Fruit fly (Drosophila melanogaster) whole organism, prepupa: Measurements from ENCODE around the gene CG10011.
A peak's percentile ranks its signal among the peaks of the same experiment; 100 is the strongest.

Experiments
- CG11294 ChIP-seq: fragments of 200-800 bp; sonication (Bioruptor generic); IDR thresholded peaks from 2 replicates; pipeline ENCODE4 v1.3.6; 2022; ENCODE audit warnings: missing biosample characterization, missing genetic modification characterization
- CG11762 ChIP-seq: fragments of 200-800 bp; sonication (Bioruptor generic); optimal IDR thresholded peaks from 3 replicates; lab custom pipeline; 2016; ENCODE audit warnings: missing biosample characterization, missing genetic modification characterization; ENCODE audit not compliant: insufficient read depth
- CG11902 ChIP-seq: fragments of 200-800 bp; sonication (Bioruptor generic); optimal IDR thresholded peaks from 3 replicates; lab custom pipeline; 2016; ENCODE audit warnings: missing biosample characterization, missing genetic modification characterization
- CG15336 ChIP-seq: fragments of 200-800 bp; sonication (Bioruptor generic); IDR thresholded peaks from 2 replicates; pipeline ENCODE4 v1.3.6; 2022; ENCODE audit warnings: missing biosample characterization, missing genetic modification characterization
- CG1621 ChIP-seq: fragments of 200-800 bp; sonication (Bioruptor generic); optimal IDR thresholded peaks from 3 replicates; lab custom pipeline; 2018; ENCODE audit warnings: missing biosample characterization, mild to moderate bottlenecking, missing genetic modification characterization
- CG16779 ChIP-seq: fragments of 200-800 bp; sonication (Bioruptor generic); optimal IDR thresholded peaks from 3 replicates; lab custom pipeline; 2017; ENCODE audit warnings: missing biosample characterization, mild to moderate bottlenecking, missing genetic modification characterization
- CG3032 ChIP-seq: fragments of 200-800 bp; optimal IDR thresholded peaks from 2 replicates; lab custom pipeline; 2019; ENCODE audit warnings: missing biosample characterization, mild to moderate bottlenecking, missing genetic modification characterization, moderate library complexity
- CG32006 ChIP-seq: fragments of 200-800 bp; sonication (Bioruptor generic); optimal IDR thresholded peaks from 3 replicates; lab custom pipeline; 2017; ENCODE audit warnings: missing biosample characterization, mild to moderate bottlenecking, missing genetic modification characterization
- CG34406 ChIP-seq: fragments of 200-800 bp; sonication (Bioruptor generic); optimal IDR thresholded peaks from 3 replicates; lab custom pipeline; 2016; ENCODE audit warnings: missing biosample characterization, missing genetic modification characterization
- CG3919 ChIP-seq: fragments of 200-800 bp; sonication (Bioruptor generic); optimal IDR thresholded peaks from 3 replicates; lab custom pipeline; 2016; ENCODE audit warnings: missing biosample characterization, missing genetic modification characterization
- CG4318 ChIP-seq: fragments of 200-800 bp; sonication (Bioruptor generic); optimal IDR thresholded peaks from 3 replicates; lab custom pipeline; 2017; ENCODE audit warnings: missing biosample characterization, mild to moderate bottlenecking, missing genetic modification characterization
- CG6163 ChIP-seq: fragments of 200-800 bp; sonication (Bioruptor generic); IDR thresholded peaks from 3 replicates; pipeline ENCODE4 v1.3.6; 2022; ENCODE audit warnings: missing biosample characterization, missing genetic modification characterization
- CG6276 ChIP-seq: fragments of 200-800 bp; sonication (Bioruptor generic); optimal IDR thresholded peaks from 2 replicates; lab custom pipeline; 2017; ENCODE audit warnings: missing biosample characterization, mild to moderate bottlenecking, missing genetic modification characterization
- CG6792 ChIP-seq: fragments of 200-800 bp; sonication (Bioruptor generic); optimal IDR thresholded peaks from 3 replicates; lab custom pipeline; 2016; ENCODE audit warnings: missing biosample characterization, missing genetic modification characterization
- CG6808 ChIP-seq: fragments of 200-800 bp; sonication (Bioruptor generic); optimal IDR thresholded peaks from 3 replicates; lab custom pipeline; 2017; ENCODE audit warnings: missing biosample characterization, missing genetic modification characterization, mild to moderate bottlenecking, moderate library complexity, missing genetic modification reagents
- CG6854 ChIP-seq: fragments of 200-800 bp; sonication (Bioruptor generic); optimal IDR thresholded peaks from 2 replicates; lab custom pipeline; 2017; ENCODE audit warnings: missing biosample characterization, mild to moderate bottlenecking, missing genetic modification characterization
- CG7368 ChIP-seq: fragments of 200-800 bp; sonication (Bioruptor generic); optimal IDR thresholded peaks from 3 replicates; lab custom pipeline; 2016; ENCODE audit warnings: missing biosample characterization, missing genetic modification characterization
- CG8119 ChIP-seq: fragments of 200-800 bp; sonication (Bioruptor generic); IDR thresholded peaks from 3 replicates; pipeline ENCODE4 v1.3.6; 2022; ENCODE audit warnings: missing biosample characterization, missing genetic modification characterization
- CG8319 ChIP-seq: fragments of 200-800 bp; sonication (Bioruptor generic); optimal IDR thresholded peaks from 3 replicates; lab custom pipeline; 2016; ENCODE audit warnings: missing biosample characterization, missing genetic modification characterization
- CG8632 ChIP-seq: fragments of 200-800 bp; sonication (Bioruptor generic); optimal IDR thresholded peaks from 3 replicates; lab custom pipeline; 2016; ENCODE audit warnings: missing biosample characterization, missing genetic modification characterization
- CG9139 ChIP-seq: fragments of 200-800 bp; sonication (Bioruptor generic); optimal IDR thresholded peaks from 3 replicates; lab custom pipeline; 2017; ENCODE audit warnings: missing biosample characterization, mild to moderate bottlenecking, missing genetic modification characterization
- Eip75B ChIP-seq: fragments of 200-800 bp; sonication (Bioruptor generic); optimal IDR thresholded peaks from 3 replicates; lab custom pipeline; 2016; ENCODE audit warnings: missing biosample characterization, missing genetic modification characterization
- Eip78C ChIP-seq: fragments of 200-800 bp; sonication (Bioruptor generic); peaks from one replicate; lab custom pipeline; 2016; ENCODE audit warnings: missing biosample characterization, missing genetic modification characterization
- Eip93F ChIP-seq: fragments of 200-800 bp; sonication (Bioruptor generic); optimal IDR thresholded peaks from 2 replicates; lab custom pipeline; 2016; ENCODE audit warnings: missing biosample characterization, mild to moderate bottlenecking, missing genetic modification characterization
- Hr38 ChIP-seq: sonication (Bioruptor generic); optimal IDR thresholded peaks from 2 replicates; lab custom pipeline; 2016; ENCODE audit warnings: missing biosample characterization, missing genetic modification characterization
- Hr39 ChIP-seq: fragments of 200-800 bp; sonication (Bioruptor generic); optimal IDR thresholded peaks from 2 replicates; lab custom pipeline; 2016; ENCODE audit warnings: missing biosample characterization, missing genetic modification characterization
- Hr4 ChIP-seq: fragments of 200-800 bp; sonication (Bioruptor generic); optimal IDR thresholded peaks from 3 replicates; lab custom pipeline; 2016; ENCODE audit warnings: missing biosample characterization, missing genetic modification characterization
- Lpt ChIP-seq: fragments of 200-800 bp; sonication (Bioruptor generic); optimal IDR thresholded peaks from 3 replicates; lab custom pipeline; 2016; ENCODE audit warnings: missing biosample characterization, missing genetic modification characterization
- Met ChIP-seq: fragments of 200-800 bp; sonication (Bioruptor generic); optimal IDR thresholded peaks from 3 replicates; lab custom pipeline; 2016; ENCODE audit warnings: missing biosample characterization, missing genetic modification characterization
- OdsH ChIP-seq: fragments of 200-800 bp; sonication (Bioruptor generic); optimal IDR thresholded peaks from 3 replicates; lab custom pipeline; 2016; ENCODE audit warnings: missing biosample characterization, missing genetic modification characterization
- Smox ChIP-seq: fragments of 200-800 bp; sonication (Bioruptor generic); optimal IDR thresholded peaks from 3 replicates; lab custom pipeline; 2016; ENCODE audit warnings: missing biosample characterization, missing genetic modification characterization
- Sox102F ChIP-seq: fragments of 200-800 bp; sonication (Bioruptor generic); optimal IDR thresholded peaks from 2 replicates; lab custom pipeline; 2016; ENCODE audit warnings: missing biosample characterization, mild to moderate bottlenecking, missing genetic modification characterization
- Sox14 ChIP-seq: fragments of 200-800 bp; sonication (Bioruptor generic); optimal IDR thresholded peaks from 3 replicates; lab custom pipeline; 2016; ENCODE audit warnings: missing biosample characterization, missing genetic modification characterization
- Sox15 ChIP-seq: fragments of 200-800 bp; sonication (Bioruptor generic); optimal IDR thresholded peaks from 3 replicates; lab custom pipeline; 2016; ENCODE audit warnings: missing biosample characterization, missing genetic modification characterization
- achi ChIP-seq: fragments of 200-800 bp; sonication (Bioruptor generic); optimal IDR thresholded peaks from 3 replicates; lab custom pipeline; 2016; ENCODE audit warnings: missing biosample characterization, missing genetic modification characterization
- cyc ChIP-seq: fragments of 200-800 bp; sonication (Bioruptor generic); optimal IDR thresholded peaks from 3 replicates; lab custom pipeline; 2016; ENCODE audit warnings: missing biosample characterization, missing genetic modification characterization
- dsx ChIP-seq: fragments of 200-800 bp; optimal IDR thresholded peaks from 3 replicates; lab custom pipeline; 2019; ENCODE audit warnings: missing biosample characterization, mild to moderate bottlenecking, missing genetic modification characterization, moderate library complexity; ENCODE audit not compliant: poor library complexity, severe bottlenecking
- eg ChIP-seq: fragments of 200-800 bp; sonication (Bioruptor generic); IDR thresholded peaks from 3 replicates; pipeline ENCODE4 v1.3.6; 2022; ENCODE audit warnings: missing biosample characterization, missing genetic modification characterization
- esn ChIP-seq: fragments of 200-800 bp; sonication (Bioruptor generic); optimal IDR thresholded peaks from 2 replicates; lab custom pipeline; 2016; ENCODE audit warnings: missing biosample characterization, mild to moderate bottlenecking, missing genetic modification characterization, moderate library complexity
- fd59A ChIP-seq: fragments of 200-800 bp; sonication (Bioruptor generic); optimal IDR thresholded peaks from 2 replicates; lab custom pipeline; 2017; ENCODE audit warnings: missing biosample characterization, mild to moderate bottlenecking, missing genetic modification characterization, missing genetic modification reagents
- fkh ChIP-seq: fragments of 200-800 bp; sonication (Bioruptor generic); optimal IDR thresholded peaks from 3 replicates; lab custom pipeline; 2017; ENCODE audit warnings: missing biosample characterization, mild to moderate bottlenecking, missing genetic modification characterization, moderate library complexity
- lz ChIP-seq: fragments of 200-800 bp; sonication (Bioruptor generic); optimal IDR thresholded peaks from 3 replicates; lab custom pipeline; 2016; ENCODE audit warnings: missing biosample characterization, missing genetic modification characterization
- net ChIP-seq: fragments of 200-800 bp; sonication (Bioruptor generic); optimal IDR thresholded peaks from 3 replicates; lab custom pipeline; 2016; ENCODE audit warnings: missing biosample characterization, missing genetic modification characterization
- pdm3 ChIP-seq: fragments of 200-800 bp; sonication (Bioruptor generic); optimal IDR thresholded peaks from 3 replicates; lab custom pipeline; 2016; ENCODE audit warnings: missing biosample characterization, missing genetic modification characterization
- spab ChIP-seq: fragments of 200-800 bp; sonication (Bioruptor generic); optimal IDR thresholded peaks from 2 replicates; lab custom pipeline; 2017; ENCODE audit warnings: missing biosample characterization, mild to moderate bottlenecking, missing genetic modification characterization, missing genetic modification reagents
- svp ChIP-seq: fragments of 200-800 bp; sonication (Bioruptor generic); peaks from one replicate; lab custom pipeline; 2016; ENCODE audit warnings: missing biosample characterization, missing genetic modification characterization
- topi ChIP-seq: fragments of 200-800 bp; sonication (Bioruptor generic); optimal IDR thresholded peaks from 3 replicates; lab custom pipeline; 2016; ENCODE audit warnings: missing biosample characterization, missing genetic modification characterization

CG10011 gene

DNA sequence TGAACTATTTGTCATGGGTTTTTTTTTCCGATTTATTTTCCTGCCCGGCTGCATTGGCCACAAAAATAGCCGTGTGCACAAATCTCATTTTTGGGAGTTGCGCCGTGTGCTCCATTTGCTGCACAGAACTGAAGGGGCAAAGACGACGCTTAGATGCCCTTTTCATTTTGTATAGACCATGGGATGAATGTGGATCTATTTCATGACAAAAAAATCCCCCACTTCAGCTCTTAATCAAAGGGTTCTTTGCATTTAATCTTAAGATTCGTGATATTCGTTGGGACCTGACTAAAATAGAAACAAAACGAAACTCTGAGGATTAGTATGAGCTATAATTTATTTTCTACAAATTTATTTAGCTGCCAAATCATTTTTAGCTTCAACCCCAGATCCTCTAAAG lies 4.8 kb downstream of the CG10011 start:
- TF ChIP-seq Eip78C (GFP tag; lab: Kevin White, UChicago) = peak; percentile 46
- no peak for TF ChIP-seq esn (GFP tag; lab: Kevin White, UChicago)
- TF ChIP-seq OdsH (GFP tag; lab: Kevin White, UChicago) = no peak
- TF ChIP-seq CG6276 (GFP tag; lab: Kevin White, UChicago) = no peak
- peak; percentile 5 for TF ChIP-seq cyc (GFP tag; lab: Kevin White, UChicago)
- peak; percentile 30 for TF ChIP-seq CG32006 (GFP tag; lab: Kevin White, UChicago)
- TF ChIP-seq CG8119 = 0 out of 3 replicates have a peak, but pooled peaks have one; percentile 13
- TF ChIP-seq Hr4 (GFP tag; lab: Kevin White, UChicago) = peak; percentile 13
- no peak for TF ChIP-seq CG6792 (GFP tag; lab: Kevin White, UChicago)

DNA sequence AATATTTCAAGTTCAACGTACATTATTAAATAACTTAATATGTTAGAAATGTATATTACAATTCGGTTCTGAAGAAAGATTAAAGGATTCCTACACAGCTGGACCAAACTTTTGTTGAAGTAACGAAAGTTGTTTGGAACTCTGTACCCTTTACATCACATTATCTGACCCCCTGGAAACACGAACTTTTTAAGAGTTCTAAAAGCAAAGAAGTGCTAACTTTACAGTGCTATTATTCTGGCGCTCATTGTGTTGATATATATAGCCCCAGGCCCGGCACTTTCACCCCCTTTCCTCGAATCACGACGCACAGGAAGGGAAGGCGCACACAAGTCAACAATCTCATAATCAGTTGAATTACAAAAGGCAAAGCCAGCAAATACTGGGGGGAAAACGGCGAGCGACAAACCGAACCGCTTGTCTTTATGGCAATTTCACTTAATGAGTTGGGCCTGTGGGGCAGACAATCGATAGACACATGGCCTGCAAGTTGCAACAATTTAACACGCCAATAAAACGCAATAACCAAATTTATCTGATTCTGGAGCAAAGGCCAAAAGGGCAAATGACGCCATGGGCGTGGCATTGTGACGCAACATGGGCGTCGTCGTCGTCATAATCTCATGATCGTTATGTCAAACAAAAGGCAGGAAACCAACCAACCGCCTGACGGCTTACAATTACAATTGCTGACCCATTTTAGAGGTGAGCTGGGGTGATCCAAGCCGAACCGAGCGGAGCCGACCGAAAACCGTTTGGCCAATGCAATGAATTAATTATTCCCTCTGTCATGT lies 5.5 kb downstream of the CG10011 start:
- TF ChIP-seq dsx (GFP tag; lab: Kevin White, UChicago) (peak; percentile 18), Smox (GFP tag; lab: Kevin White, UChicago) (peak; percentile 28), Hr39 (GFP tag; lab: Kevin White, UChicago) (peak; percentile 38), CG11762 (peak; percentile 24), pdm3 (GFP tag; lab: Kevin White, UChicago) (peak; percentile 53), svp (GFP tag; lab: Kevin White, UChicago) (peak; percentile 96), CG1621 (tag; lab: Kevin White, UChicago) (no peak), topi (no peak), CG3032 (tag; lab: Kevin White, UChicago) (peak; percentile 54), cyc (GFP tag; lab: Kevin White, UChicago) (peak; percentile 23), Eip93F (GFP tag; lab: Kevin White, UChicago) (no peak), CG8319 (GFP tag; lab: Kevin White, UChicago) (no peak), CG34406 (GFP tag; lab: Kevin White, UChicago) (peak; percentile 50), net (GFP tag; lab: Kevin White, UChicago) (peak; percentile 42), Eip75B (GFP tag; lab: Kevin White, UChicago) (no peak), OdsH (GFP tag; lab: Kevin White, UChicago) (peak; percentile 76), CG9139 (GFP tag; lab: Kevin White, UChicago) (no peak), CG3919 (peak; percentile 43), CG15336 (GFP tag; lab: Robert Waterston, UW) (0 out of 2 replicates have a peak, but pooled peaks have one; percentile 11), Hr4 (GFP tag; lab: Kevin White, UChicago) (peak; percentile 55), lz (GFP tag; lab: Kevin White, UChicago) (peak; percentile 16), Sox102F (GFP tag; lab: Kevin White, UChicago) (no peak), spab (no peak), eg (GFP tag; lab: Robert Waterston, UW) (peak; percentile 41; the same call in 1 of the 3 replicates), CG6792 (GFP tag; lab: Kevin White, UChicago) (peak; percentile 31), Lpt (GFP tag; lab: Kevin White, UChicago) (peak; percentile 19), CG6163 (GFP tag; lab: Robert Waterston, UW) (peak; percentile 54), CG11294 (GFP tag; lab: Robert Waterston, UW) (no peak), CG7368 (no peak), Met (GFP tag; lab: Kevin White, UChicago) (peak; percentile 36), CG8119 (no peak), achi (GFP tag; lab: Kevin White, UChicago) (peak; percentile 46), Eip78C (GFP tag; lab: Kevin White, UChicago) (peak; percentile 83), fkh (no peak), Sox15 (GFP tag; lab: Kevin White, UChicago) (peak; percentile 6), CG4318 (peak; percentile 38), CG6808 (GFP tag; lab: Kevin White, UChicago) (peak; percentile 53), CG6276 (GFP tag; lab: Kevin White, UChicago) (no peak), fd59A (GFP tag; lab: Kevin White, UChicago) (peak; percentile 33), Sox14 (GFP tag; lab: Kevin White, UChicago) (peak; percentile 32), CG8632 (peak; percentile 45), CG11902 (GFP tag; lab: Kevin White, UChicago) (no peak), CG16779 (no peak), CG6854 (GFP tag; lab: Kevin White, UChicago) (no peak), CG32006 (GFP tag; lab: Kevin White, UChicago) (peak; percentile 79), Hr38 (no peak)
